Worm (Caenorhabditis elegans) whole organism, L4 larva: Measurements from ENCODE around the gene cyp-31A5.

Source experiments
- F26F4.8 ChIP-seq: fragments of 200-800 bp; sonication (Bioruptor generic); conservative IDR thresholded peaks from 2 replicates; pipeline ENCODE4 v1.3.6; 2022; ENCODE audit warnings: missing genetic modification characterization, missing compliant biosample characterization
- F37D6.2 ChIP-seq: sonication (generic microtip); optimal IDR thresholded peaks from 2 replicates; lab custom pipeline; 2016; ENCODE audit warnings: mild to moderate bottlenecking, missing genetic modification characterization, missing compliant biosample characterization
- F49E8.2 ChIP-seq: sonication (generic microtip); optimal IDR thresholded peaks from 2 replicates; lab custom pipeline; 2016; ENCODE audit warnings: missing compliant biosample characterization, mild to moderate bottlenecking, missing genetic modification characterization, borderline replicate concordance
- R02D3.7 ChIP-seq: fragments of 150-350 bp; sonication (generic microtip); optimal IDR thresholded peaks from 3 replicates; lab custom pipeline; 2014; ENCODE audit warnings: missing biosample characterization, missing genetic modification characterization
- T26A8.4 ChIP-seq: fragments of 200-800 bp; sonication (Bioruptor generic); IDR thresholded peaks from 2 replicates; pipeline ENCODE4 v1.3.6; 2022; ENCODE audit warnings: missing genetic modification characterization, missing compliant biosample characterization
- Y105C5A.15 ChIP-seq: fragments of 200-800 bp; sonication (Bioruptor generic); IDR thresholded peaks from 2 replicates; pipeline ENCODE4 v1.3.6; 2022; ENCODE audit warnings: missing genetic modification characterization, missing compliant biosample characterization
- Y75B8A.6 ChIP-seq: fragments of 200-800 bp; sonication (Bioruptor generic); IDR thresholded peaks from 2 replicates; pipeline ENCODE4 v1.3.6; 2022; ENCODE audit warnings: missing genetic modification reagents, missing genetic modification characterization, missing compliant biosample characterization
- ZK546.5 ChIP-seq, 2 experiments: sonication (generic microtip); optimal IDR thresholded peaks; 2 replicates each; lab custom pipeline; 2017; ENCODE audit warnings: missing biosample characterization in 2 of 2, missing genetic modification characterization in 2 of 2
- aha-1 ChIP-seq: fragments of 150-350 bp; peaks from one replicate; lab custom pipeline; 2014; ENCODE audit warnings: missing biosample characterization, missing genetic modification characterization
- ama-1 ChIP-seq: fragments of 150-350 bp; optimal IDR thresholded peaks from 2 replicates; lab custom pipeline; 2014; ENCODE audit warnings: inconsistent platforms, mixed read lengths
- arid-1 ChIP-seq: fragments of 200-800 bp; sonication (Bioruptor generic); conservative IDR thresholded peaks from 2 replicates; pipeline ENCODE4 v1.3.6; 2022; ENCODE audit warnings: missing genetic modification reagents, missing genetic modification characterization, missing compliant biosample characterization
- attf-4 ChIP-seq: sonication (generic microtip); optimal IDR thresholded peaks from 3 replicates; lab custom pipeline; 2017; ENCODE audit warnings: missing biosample characterization, missing genetic modification characterization
- ceh-20 ChIP-seq: fragments of 200-800 bp; sonication (Bioruptor generic); IDR thresholded peaks from 2 replicates; pipeline ENCODE4 v1.3.6; 2022; ENCODE audit warnings: missing genetic modification reagents, missing genetic modification characterization, missing compliant biosample characterization
- ceh-28 ChIP-seq: fragments of 150-350 bp; optimal IDR thresholded peaks from 2 replicates; lab custom pipeline; 2014; ENCODE audit warnings: missing biosample characterization, missing genetic modification reagents, missing genetic modification characterization
- cey-2 ChIP-seq: sonication (generic microtip); optimal IDR thresholded peaks from 3 replicates; lab custom pipeline; 2017; ENCODE audit warnings: missing genetic modification characterization, mild to moderate bottlenecking, missing compliant biosample characterization, antibody characterized with exemption, borderline replicate concordance; ENCODE audit not compliant: insufficient read depth
- ctbp-1 ChIP-seq: fragments of 200-800 bp; sonication (Bioruptor generic); IDR thresholded peaks from 2 replicates; pipeline ENCODE4 v1.3.6; 2022; ENCODE audit warnings: missing genetic modification reagents, missing genetic modification characterization, missing compliant biosample characterization
- daf-12 ChIP-seq: fragments of 150-350 bp; optimal IDR thresholded peaks from 2 replicates; lab custom pipeline; 2014; ENCODE audit warnings: missing biosample characterization, missing genetic modification reagents, missing genetic modification characterization
- daf-16 ChIP-seq, 3 experiments: sonication (generic microtip); optimal IDR thresholded peaks; 2 replicates each; lab custom pipeline; 2016 to 2017; ENCODE audit warnings: missing genetic modification characterization in 3 of 3, missing genetic modification reagents in 3 of 3, mild to moderate bottlenecking in 2 of 3, missing compliant biosample characterization in 2 of 3, missing biosample characterization in 1 of 3, moderate library complexity in 1 of 3
- daf-8 ChIP-seq: fragments of 200-800 bp; sonication (Bioruptor generic); IDR thresholded peaks from 2 replicates; pipeline ENCODE4 v1.3.6; 2022; ENCODE audit warnings: missing genetic modification characterization, missing compliant biosample characterization
- dmd-8 ChIP-seq: fragments of 200-800 bp; sonication (Bioruptor generic); IDR thresholded peaks from 2 replicates; pipeline ENCODE4 v1.3.6; 2022; ENCODE audit warnings: missing genetic modification characterization, missing compliant biosample characterization
- dmd-9 ChIP-seq: fragments of 200-800 bp; sonication (Bioruptor generic); IDR thresholded peaks from 2 replicates; pipeline ENCODE4 v1.3.6; 2022; ENCODE audit warnings: missing genetic modification reagents, missing genetic modification characterization, missing compliant biosample characterization
- duxl-1 ChIP-seq: sonication (generic microtip); optimal IDR thresholded peaks from 2 replicates; lab custom pipeline; 2016; ENCODE audit warnings: mild to moderate bottlenecking, missing genetic modification characterization, moderate library complexity, missing compliant biosample characterization; ENCODE audit not compliant: poor library complexity
- egl-27 ChIP-seq: sonication (generic microtip); optimal IDR thresholded peaks from 3 replicates; lab custom pipeline; 2017; ENCODE audit warnings: missing biosample characterization, missing genetic modification reagents, missing genetic modification characterization
- egl-43 ChIP-seq: fragments of 200-800 bp; sonication (Bioruptor generic); IDR thresholded peaks from 2 replicates; pipeline ENCODE4 v1.3.6; 2022; ENCODE audit warnings: missing genetic modification reagents, missing genetic modification characterization, missing compliant biosample characterization
- fkh-10 ChIP-seq: fragments of 150-350 bp; optimal IDR thresholded peaks from 2 replicates; lab custom pipeline; 2014; ENCODE audit warnings: missing biosample characterization, missing genetic modification reagents, missing genetic modification characterization
- hif-1 ChIP-seq, 2 experiments: sonication (generic microtip); optimal IDR thresholded peaks; 2 replicates each; lab custom pipeline; 2016 to 2017; ENCODE audit warnings: missing compliant biosample characterization in 2 of 2, missing genetic modification characterization in 2 of 2, missing genetic modification reagents in 2 of 2, missing genotype in 2 of 2, mild to moderate bottlenecking in 1 of 2
- hlh-30 ChIP-seq: sonication (generic microtip); optimal IDR thresholded peaks from 2 replicates; lab custom pipeline; 2017; ENCODE audit warnings: antibody characterized with exemption, mild to moderate bottlenecking, missing genetic modification characterization, missing compliant biosample characterization; ENCODE audit not compliant: insufficient read depth
- hmg-1.1 ChIP-seq: fragments of 200-800 bp; sonication (Bioruptor generic); IDR thresholded peaks from 2 replicates; pipeline ENCODE4 v1.3.6; 2022; ENCODE audit warnings: missing genetic modification reagents, missing genetic modification characterization, missing compliant biosample characterization
- mes-2 ChIP-seq: sonication (generic microtip); optimal IDR thresholded peaks from 2 replicates; lab custom pipeline; 2016; ENCODE audit warnings: missing genotype, mild to moderate bottlenecking, missing genetic modification characterization, missing compliant biosample characterization; ENCODE audit not compliant: poor library complexity, severe bottlenecking
- nhr-10 ChIP-seq: fragments of 150-350 bp; optimal IDR thresholded peaks from 2 replicates; lab custom pipeline; 2014; ENCODE audit warnings: missing biosample characterization, missing genetic modification characterization
- nhr-11 ChIP-seq: fragments of 150-350 bp; optimal IDR thresholded peaks from 2 replicates; lab custom pipeline; 2014; ENCODE audit warnings: missing biosample characterization, missing genetic modification characterization
- nhr-111 ChIP-seq: fragments of 200-800 bp; sonication (Bioruptor generic); optimal IDR thresholded peaks from 2 replicates; lab custom pipeline; 2018; ENCODE audit warnings: mild to moderate bottlenecking, missing genetic modification characterization, missing compliant biosample characterization
- nhr-237 ChIP-seq: sonication (generic microtip); optimal IDR thresholded peaks from 2 replicates; lab custom pipeline; 2017; ENCODE audit warnings: missing biosample characterization, missing genetic modification characterization
- nhr-28 ChIP-seq: fragments of 150-350 bp; optimal IDR thresholded peaks from 2 replicates; lab custom pipeline; 2014; ENCODE audit warnings: missing biosample characterization, missing genetic modification characterization
- nhr-41 ChIP-seq: fragments of 200-800 bp; sonication (Bioruptor generic); IDR thresholded peaks from 2 replicates; pipeline ENCODE4 v1.3.6; 2022; ENCODE audit warnings: missing genetic modification reagents, missing genetic modification characterization, missing compliant biosample characterization
- nhr-42 ChIP-seq: fragments of 200-800 bp; sonication (Bioruptor generic); IDR thresholded peaks from 2 replicates; pipeline ENCODE4 v1.3.6; 2022; ENCODE audit warnings: missing genetic modification characterization, missing compliant biosample characterization
- nhr-6 ChIP-seq: fragments of 150-350 bp; optimal IDR thresholded peaks from 2 replicates; lab custom pipeline; 2014; ENCODE audit warnings: missing biosample characterization, missing genetic modification characterization
- nhr-77 ChIP-seq: fragments of 150-350 bp; optimal IDR thresholded peaks from 2 replicates; lab custom pipeline; 2014; ENCODE audit warnings: missing biosample characterization, missing genetic modification characterization
- pqm-1 ChIP-seq: sonication (generic microtip); optimal IDR thresholded peaks from 2 replicates; lab custom pipeline; 2017; ENCODE audit warnings: missing biosample characterization, missing genetic modification characterization
- rbr-2 ChIP-seq: sonication (generic microtip); optimal IDR thresholded peaks from 2 replicates; lab custom pipeline; 2016; ENCODE audit warnings: missing genotype, missing genetic modification characterization, missing compliant biosample characterization
- sdz-12 ChIP-seq: fragments of 200-800 bp; sonication (Bioruptor generic); optimal IDR thresholded peaks from 2 replicates; lab custom pipeline; 2018; ENCODE audit warnings: mild to moderate bottlenecking, missing genetic modification characterization, missing compliant biosample characterization
- snpc-4 ChIP-seq: fragments of 150-350 bp; optimal IDR thresholded peaks from 2 replicates; lab custom pipeline; 2014; ENCODE audit warnings: missing biosample characterization, missing genetic modification characterization
- spr-1 ChIP-seq: sonication (generic microtip); optimal IDR thresholded peaks from 2 replicates; lab custom pipeline; 2016; ENCODE audit warnings: mild to moderate bottlenecking, missing genetic modification characterization, missing compliant biosample characterization
- tra-1 ChIP-seq: fragments of 200-800 bp; sonication (Bioruptor generic); IDR thresholded peaks from 2 replicates; pipeline ENCODE4 v1.3.6; 2022; ENCODE audit warnings: missing genetic modification reagents, missing genetic modification characterization, missing compliant biosample characterization
- unc-130 ChIP-seq: sonication (generic microtip); optimal IDR thresholded peaks from 2 replicates; lab custom pipeline; 2016; ENCODE audit warnings: missing genetic modification reagents, missing genetic modification characterization, missing compliant biosample characterization
- unc-39 ChIP-seq: sonication (generic microtip); optimal IDR thresholded peaks from 2 replicates; lab custom pipeline; 2017; ENCODE audit warnings: missing biosample characterization, missing genetic modification characterization
- unc-62 ChIP-seq, 3 experiments: fragments of 150-350 bp in 1 of 3; sonication (generic microtip); optimal IDR thresholded peaks in 2 of 3; peaks in 1 of 3; 1 replicate in 1 of 3; 2 replicates in 2 of 3; lab custom pipeline; 2014 to 2017; ENCODE audit warnings: missing biosample characterization in 3 of 3, missing genetic modification characterization in 3 of 3, missing genetic modification reagents in 3 of 3, missing genotype in 1 of 3
- ztf-7 ChIP-seq: fragments of 150-350 bp; optimal IDR thresholded peaks from 2 replicates; lab custom pipeline; 2014; ENCODE audit warnings: missing biosample characterization, missing genetic modification characterization

cyp-31A5 gene

DNA sequence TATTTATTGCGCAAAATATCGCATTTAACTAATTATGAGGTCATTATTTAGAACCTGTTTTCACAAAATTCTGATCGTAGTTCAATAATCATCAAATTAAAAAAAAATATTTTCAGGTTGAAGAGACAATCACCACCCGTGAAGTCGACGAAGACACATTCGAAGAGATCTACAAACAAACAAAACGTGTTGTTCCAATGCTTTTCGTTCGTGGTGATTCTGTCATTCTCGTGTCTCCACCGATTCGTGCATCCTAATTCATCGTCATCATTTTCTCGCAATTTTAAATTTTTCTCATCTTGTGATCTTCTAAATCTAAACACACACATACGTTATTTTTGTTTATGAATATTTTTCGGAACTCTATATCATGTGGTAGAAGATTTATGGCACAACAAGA is 12.3 kb upstream of the cyp-31A5 start (continued):
- peak; percentile 50; the same call in 1 of the 2 replicates for TF ChIP-seq ctbp-1 (GFP tag; lab: Robert Waterston, UW)
- TF ChIP-seq ceh-20: peak; percentile 48; the same call in 1 of the 2 replicates
- TF ChIP-seq nhr-10 (tag; lab: Kevin White, UChicago): peak; percentile 90
- 0 out of 2 replicates have a peak, but pooled peaks have one; percentile 35 for TF ChIP-seq dmd-8 (GFP tag; lab: Robert Waterston, UW)
- TF ChIP-seq hif-1 (tag; optimal IDR thresholded peaks at IDR 0.05; lab: Kevin White, UChicago): peak in 1 of 2 experiments; percentile 45
- TF ChIP-seq arid-1: no peak; the same call in 1 of the 2 replicates
- peak in 1 of 2 experiments; percentile 81 for TF ChIP-seq unc-62 (GFP tag; optimal IDR thresholded peaks at IDR 0.05 in 1 of 2; lab: Kevin White, UChicago)
- TF ChIP-seq unc-62 (tag; optimal IDR thresholded peaks at IDR 0.05; lab: Kevin White, UChicago): no peak
- TF ChIP-seq ztf-7 (tag; lab: Kevin White, UChicago): no peak
- no peak for TF ChIP-seq snpc-4 (tag; lab: Kevin White, UChicago)
- TF ChIP-seq duxl-1 (tag; lab: Kevin White, UChicago): peak; percentile 5
- peak; percentile 32 for TF ChIP-seq nhr-28 (tag; lab: Kevin White, UChicago)
- TF ChIP-seq R02D3.7 (tag; lab: Kevin White, UChicago): peak; percentile 33
- TF ChIP-seq spr-1 (tag; lab: Kevin White, UChicago): peak; percentile 19
- TF ChIP-seq hlh-30 (tag; lab: Kevin White, UChicago): peak; percentile 65

DNA sequence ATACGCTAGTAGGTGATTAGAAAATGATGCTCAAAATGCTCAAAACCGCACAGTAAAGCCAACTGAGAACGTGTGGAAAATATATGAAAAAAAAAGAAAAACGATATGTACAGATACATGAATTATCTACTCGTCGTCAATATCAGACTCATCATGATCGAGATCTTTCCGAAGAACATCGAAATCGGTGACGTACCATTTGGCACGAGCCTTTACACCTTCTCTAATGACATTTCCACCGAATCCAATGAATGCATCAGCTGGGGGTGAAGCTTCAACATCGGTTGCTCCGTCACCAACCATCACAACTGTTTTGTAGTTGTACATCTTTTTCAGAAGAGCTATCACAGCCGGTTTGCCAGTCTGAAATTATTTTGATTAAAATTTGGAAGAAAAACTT is 11.9 kb upstream of the cyp-31A5 start:
- TF ChIP-seq ceh-28 (no peak), Y75B8A.6 (GFP tag; lab: Robert Waterston, UW) (no peak), egl-27 (tag; lab: Kevin White, UChicago) (no peak), nhr-11 (tag; lab: Kevin White, UChicago) (no peak), F49E8.2 (no peak), dmd-8 (GFP tag; lab: Robert Waterston, UW) (0 out of 2 replicates have a peak, but pooled peaks have one; percentile 49), fkh-10 (GFP tag; lab: Kevin White, UChicago) (no peak), cey-2 (tag; lab: Kevin White, UChicago) (no peak), snpc-4 (tag; lab: Kevin White, UChicago) (no peak), nhr-237 (tag; lab: Kevin White, UChicago) (no peak), tra-1 (GFP tag; lab: Robert Waterston, UW) (0 out of 2 replicates have a peak, but pooled peaks have one; percentile 26), nhr-41 (GFP tag; lab: Robert Waterston, UW) (no peak), ZK546.5 (tag; optimal IDR thresholded peaks at IDR 0.05; lab: Kevin White, UChicago) (no peak), Y105C5A.15 (0 out of 2 replicates have a peak, but pooled peaks have one; percentile 34), nhr-42 (peak; percentile 33; the same call in 1 of the 2 replicates), sdz-12 (no peak), nhr-111 (GFP tag; lab: Kevin White, UChicago) (peak; percentile 43), nhr-77 (tag; lab: Kevin White, UChicago) (no peak), attf-4 (no peak), daf-16 (GFP tag; optimal IDR thresholded peaks at IDR 0.05; lab: Kevin White, UChicago) (no peak), daf-16 (tag; optimal IDR thresholded peaks at IDR 0.05; lab: Kevin White, UChicago) (no peak), hlh-30 (tag; lab: Kevin White, UChicago) (no peak), T26A8.4 (no peak), F26F4.8 (GFP tag; lab: Robert Waterston, UW) (no peak), nhr-6 (tag; lab: Kevin White, UChicago) (no peak), pqm-1 (tag; lab: Kevin White, UChicago) (no peak), nhr-10 (tag; lab: Kevin White, UChicago) (no peak), ama-1 (lab: Kevin White, UChicago) (no peak), egl-43 (GFP tag; lab: Robert Waterston, UW) (peak; percentile 67), unc-130 (GFP tag; lab: Kevin White, UChicago) (no peak), unc-39 (tag; lab: Kevin White, UChicago) (no peak), aha-1 (no peak), daf-12 (tag; lab: Kevin White, UChicago) (no peak), dmd-9 (GFP tag; lab: Robert Waterston, UW) (no peak), rbr-2 (tag; lab: Kevin White, UChicago) (no peak), F37D6.2 (tag; lab: Kevin White, UChicago) (no peak), mes-2 (tag; lab: Kevin White, UChicago) (no peak), daf-8 (GFP tag; lab: Robert Waterston, UW) (no peak), hmg-1.1 (GFP tag; lab: Robert Waterston, UW) (no peak), duxl-1 (tag; lab: Kevin White, UChicago) (peak; percentile 34)
